Fruit fly (Drosophila melanogaster): ENCODE measurements around the gene Ccm3.

Gene Ccm3

DNA sequence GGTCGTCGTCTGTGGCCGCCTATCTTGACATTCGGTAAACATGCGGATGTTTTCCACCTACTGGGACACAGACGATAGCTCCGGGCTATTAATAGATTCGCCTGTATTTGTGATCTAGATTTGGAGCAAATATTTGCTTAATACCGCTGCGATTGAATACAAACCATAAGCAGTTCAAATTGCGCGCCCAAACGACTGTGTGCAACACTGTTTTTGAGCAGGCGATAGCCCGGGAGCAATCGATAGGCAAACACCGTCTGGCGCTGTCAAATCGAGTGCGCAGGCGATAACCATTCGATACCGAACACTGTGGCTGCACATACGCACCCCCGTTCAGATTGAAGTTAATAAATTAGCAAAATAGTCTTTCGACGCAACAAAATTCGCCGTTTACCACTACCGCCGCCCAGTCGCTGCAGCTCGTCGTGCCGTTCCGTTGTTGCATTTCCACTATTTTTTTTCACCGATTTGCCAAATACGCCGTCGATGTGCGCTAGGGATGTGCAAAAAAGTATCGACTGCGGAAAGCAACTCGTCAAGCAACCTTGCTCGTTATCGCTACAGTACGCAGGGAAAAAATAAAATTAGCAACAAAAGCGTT is 36.5 kb downstream of the Ccm3 start, which contains the start of gene Atx2 (continued):
- TF ChIP-seq zfh2 (GFP tag; optimal IDR thresholded peaks at IDR 0.05), result peak; percentile 74
- TF ChIP-seq tx (GFP tag; optimal IDR thresholded peaks at IDR 0.05), result peak; percentile 17
- TF ChIP-seq CG17802 (tag; optimal IDR thresholded peaks at IDR 0.05), result no peak
- TF ChIP-seq kah (GFP tag; optimal IDR thresholded peaks at IDR 0.05), result no peak
- no peak for TF ChIP-seq sd (tag; optimal IDR thresholded peaks at IDR 0.05)
- no peak for TF ChIP-seq CG11085 (GFP tag; IDR thresholded peaks at IDR 0.05)
- TF ChIP-seq Dfd (GFP tag; optimal IDR thresholded peaks at IDR 0.05), result no peak
- no peak for TF ChIP-seq CG12219 (GFP tag; optimal IDR thresholded peaks at IDR 0.05)
- no peak for TF ChIP-seq CG15073 (GFP tag; optimal IDR thresholded peaks at IDR 0.05)
- peak; percentile 31; the same call in 1 of the 2 replicates for TF ChIP-seq al (GFP tag; IDR thresholded peaks at IDR 0.05)
- no peak for TF ChIP-seq Drgx (GFP tag; IDR thresholded peaks at IDR 0.05)
- TF ChIP-seq emc (GFP tag; optimal IDR thresholded peaks at IDR 0.05), result no peak
- TF ChIP-seq vvl (GFP tag; IDR thresholded peaks at IDR 0.05), result peak; percentile 60
- TF ChIP-seq CG3726 (GFP tag; IDR thresholded peaks at IDR 0.05), result 0 out of 3 replicates have a peak, but pooled peaks have one; percentile 10
- TF ChIP-seq CG13894 (tag; optimal IDR thresholded peaks at IDR 0.05), result no peak
- TF ChIP-seq CG5953 (GFP tag; IDR thresholded peaks at IDR 0.05), result no peak
- TF ChIP-seq Hr78 (GFP tag; optimal IDR thresholded peaks at IDR 0.05), result no peak
- TF ChIP-seq CG5245 (GFP tag; optimal IDR thresholded peaks at IDR 0.05), result no peak
- TF ChIP-seq CG10431 (GFP tag; optimal IDR thresholded peaks at IDR 0.05), result no peak
- peak; percentile 100 for TF ChIP-seq CG11560 (tag; IDR thresholded peaks at IDR 0.05)
- no peak for TF ChIP-seq Side (GFP tag; optimal IDR thresholded peaks at IDR 0.05)
- TF ChIP-seq Nf-YB (GFP tag; optimal IDR thresholded peaks at IDR 0.05), result peak; percentile 22
- TF ChIP-seq Rfx (GFP tag; IDR thresholded peaks at IDR 0.05), result peak; percentile 65; the same call in 1 of the 2 replicates
- no peak for TF ChIP-seq Oaz (GFP tag; IDR thresholded peaks at IDR 0.05)
- TF ChIP-seq zen (tag; optimal IDR thresholded peaks at IDR 0.05), result peak; percentile 48
- peak; percentile 10 for TF ChIP-seq maf-S (GFP tag; optimal IDR thresholded peaks at IDR 0.05)
- peak; percentile 42 for TF ChIP-seq Adf1 (GFP tag; IDR thresholded peaks at IDR 0.05)
- peak; percentile 53 for TF ChIP-seq sqz (GFP tag; optimal IDR thresholded peaks at IDR 0.05)
- TF ChIP-seq CG9215 (GFP tag; IDR thresholded peaks at IDR 0.05), result peak; percentile 48
- TF ChIP-seq bigmax (GFP tag; optimal IDR thresholded peaks at IDR 0.05), result no peak
- TF ChIP-seq CG12769 (tag; optimal IDR thresholded peaks at IDR 0.05), result no peak
- no peak for TF ChIP-seq Oli (tag; optimal IDR thresholded peaks at IDR 0.05)
- no peak for TF ChIP-seq Ssrp (tag; optimal IDR thresholded peaks at IDR 0.05)
- TF ChIP-seq Eip74EF (GFP tag; optimal IDR thresholded peaks at IDR 0.05), result no peak
- no peak for TF ChIP-seq toy (GFP tag; IDR thresholded peaks at IDR 0.05)
- 0 out of 2 replicates have a peak, but pooled peaks have one; percentile 14 for TF ChIP-seq CG11247 (GFP tag; IDR thresholded peaks at IDR 0.05)
- peak; percentile 92 for TF ChIP-seq CG6791 (GFP tag; IDR thresholded peaks at IDR 0.05; ENCODE audit: partially characterized antibody)
- TF ChIP-seq dysf (GFP tag; IDR thresholded peaks at IDR 0.05), result peak; percentile 47; the same call in 1 of the 3 replicates
- no peak for TF ChIP-seq pan (optimal IDR thresholded peaks at IDR 0.05)
- TF ChIP-seq pan (GFP tag; optimal IDR thresholded peaks at IDR 0.05 in 1 of 2, IDR thresholded peaks at IDR 0.05 in 1 of 2), result peak in 1 of 2 experiments; percentile 7
- TF ChIP-seq tna (GFP tag; IDR thresholded peaks at IDR 0.05; ENCODE audit: partially characterized antibody), result peak; percentile 95
- TF ChIP-seq CG11456 (GFP tag; IDR thresholded peaks at IDR 0.05), result peak; percentile 72; the same call in 1 of the 3 replicates
- peak; percentile 50 for TF ChIP-seq lilli (GFP tag; optimal IDR thresholded peaks at IDR 0.05)
- TF ChIP-seq gt (GFP tag; IDR thresholded peaks at IDR 0.05), result no peak
- no peak for TF ChIP-seq tap (tag; optimal IDR thresholded peaks at IDR 0.05)
- TF ChIP-seq HLH4C (GFP tag; IDR thresholded peaks at IDR 0.05; ENCODE audit: partially characterized antibody), result peak; percentile 97
- peak; percentile 39 for TF ChIP-seq mam (GFP tag; optimal IDR thresholded peaks at IDR 0.05)
- TF ChIP-seq CG43689 (GFP tag; IDR thresholded peaks at IDR 0.05), result no peak
- TF ChIP-seq Xbp1 (GFP tag; optimal IDR thresholded peaks at IDR 0.05), result peak; percentile 7
- no peak for TF ChIP-seq btn (GFP tag; optimal IDR thresholded peaks at IDR 0.05)
